Fruit fly (Drosophila melanogaster) whole organism, pupa: ENCODE results near the gene CG15059.

Source experiments
- CG10348 ChIP-seq: fragments of 200-800 bp; sonication (Bioruptor generic); IDR thresholded peaks from 2 replicates; pipeline ENCODE4 v1.3.6; 2022; ENCODE audit warnings: missing biosample characterization, missing genetic modification characterization
- CG15710 ChIP-seq: fragments of 200-800 bp; sonication (Bioruptor generic); optimal IDR thresholded peaks from 2 replicates; lab custom pipeline; 2018; ENCODE audit warnings: missing biosample characterization, mild to moderate bottlenecking, missing genetic modification characterization, moderate library complexity
- CG17806 ChIP-seq: fragments of 200-800 bp; sonication (Bioruptor generic); optimal IDR thresholded peaks from 2 replicates; lab custom pipeline; 2018; ENCODE audit warnings: missing biosample characterization, mild to moderate bottlenecking, missing genetic modification characterization, moderate library complexity
- CG34367 ChIP-seq: fragments of 200-800 bp; sonication (Bioruptor generic); optimal IDR thresholded peaks from 2 replicates; lab custom pipeline; 2018; ENCODE audit warnings: missing biosample characterization, mild to moderate bottlenecking, missing genetic modification characterization
- CG4496 ChIP-seq: fragments of 200-800 bp; sonication (Bioruptor generic); IDR thresholded peaks from 3 replicates; pipeline ENCODE4 v1.3.6; 2022; ENCODE audit warnings: missing biosample characterization, missing genetic modification characterization
- Ets98B ChIP-seq: fragments of 200-800 bp; sonication (Bioruptor generic); IDR thresholded peaks from 2 replicates; pipeline ENCODE4 v1.3.6; 2022; ENCODE audit warnings: missing biosample characterization, missing genetic modification characterization
- Pif1B ChIP-seq: fragments of 200-800 bp; sonication (Bioruptor generic); optimal IDR thresholded peaks from 3 replicates; lab custom pipeline; 2016; ENCODE audit warnings: missing biosample characterization, missing genetic modification characterization
- fd96Ca ChIP-seq: fragments of 200-800 bp; sonication (Bioruptor generic); IDR thresholded peaks from 3 replicates; pipeline ENCODE4 v1.3.6; 2022; ENCODE audit warnings: missing biosample characterization, missing genetic modification characterization
- gl ChIP-seq: fragments of 200-800 bp; sonication (Bioruptor generic); optimal IDR thresholded peaks from 2 replicates; lab custom pipeline; 2018; ENCODE audit warnings: missing biosample characterization, mild to moderate bottlenecking, missing genetic modification characterization

DNA sequence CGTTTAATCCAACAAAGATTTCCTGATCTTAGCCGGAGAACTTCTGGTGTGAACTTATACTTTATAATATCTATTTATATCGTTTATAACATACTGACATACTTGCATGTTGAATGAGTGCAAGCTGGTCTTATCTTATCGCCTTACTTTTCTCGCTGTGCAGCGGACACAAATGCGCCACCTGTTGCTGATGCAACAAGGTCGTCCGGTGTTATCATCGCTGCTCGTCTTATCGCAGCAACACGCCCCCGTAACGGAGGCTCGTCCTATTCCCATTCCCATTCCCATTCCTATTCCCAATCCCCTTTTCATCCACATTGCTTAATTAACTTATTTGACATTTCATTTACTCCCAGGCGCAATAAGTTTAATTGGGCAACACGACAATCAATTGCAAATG, 4.9 kb downstream of the CG15059 start:
- TF ChIP-seq CG15710 (no peak), CG10348 (GFP tag; lab: Robert Waterston, UW) (no peak), gl (tag; lab: Kevin White, UChicago) (no peak), CG17806 (tag; lab: Kevin White, UChicago) (no peak), Ets98B (GFP tag; lab: Robert Waterston, UW) (no peak), Pif1B (GFP tag; lab: Kevin White, UChicago) (no peak), CG4496 (GFP tag; lab: Robert Waterston, UW) (no peak), CG34367 (tag; lab: Kevin White, UChicago) (no peak), fd96Ca (GFP tag; lab: Robert Waterston, UW) (no peak)
